Worm (Caenorhabditis elegans) whole organism, late embryonic: ENCODE results near the gene M03F8.7.

Experiments used
- ama-1 ChIP-seq: fragments of 150-350 bp; optimal IDR thresholded peaks from 2 replicates; lab custom pipeline; 2014
- ceh-19 ChIP-seq: fragments of 200-800 bp; sonication (Bioruptor generic); optimal IDR thresholded peaks from 2 replicates; lab custom pipeline; 2018; ENCODE audit warnings: mild to moderate bottlenecking, missing genetic modification characterization, missing compliant biosample characterization
- ceh-45 ChIP-seq: fragments of 200-800 bp; sonication (Bioruptor generic); IDR thresholded peaks from 2 replicates; pipeline ENCODE4 v1.3.6; 2022; ENCODE audit warnings: missing genetic modification reagents, missing genetic modification characterization, missing compliant biosample characterization
- ceh-9 ChIP-seq: sonication (generic microtip); optimal IDR thresholded peaks from 2 replicates; lab custom pipeline; 2016; ENCODE audit warnings: mild to moderate bottlenecking, missing genetic modification characterization, inconsistent platforms, missing compliant biosample characterization
- gmeb-2 ChIP-seq: sonication (generic microtip); optimal IDR thresholded peaks from 2 replicates; lab custom pipeline; 2016; ENCODE audit warnings: missing genetic modification characterization, inconsistent platforms, missing compliant biosample characterization
- nhr-11 ChIP-seq: fragments of 150-350 bp; optimal IDR thresholded peaks from 2 replicates; lab custom pipeline; 2014; ENCODE audit warnings: missing biosample characterization, missing genetic modification characterization
- pha-4 ChIP-seq: fragments of 150-350 bp; optimal IDR thresholded peaks from 2 replicates; lab custom pipeline; 2018; ENCODE audit warnings: missing biosample characterization, missing genetic modification reagents, missing genetic modification characterization
- pqm-1 ChIP-seq: sonication (generic microtip); optimal IDR thresholded peaks from 2 replicates; lab custom pipeline; 2016; ENCODE audit warnings: missing genetic modification characterization, missing compliant biosample characterization
- sox-2 ChIP-seq: fragments of 200-800 bp; sonication (Bioruptor generic); IDR thresholded peaks from 2 replicates; pipeline ENCODE4 v1.3.6; 2022; ENCODE audit warnings: missing genetic modification reagents, missing genetic modification characterization, missing compliant biosample characterization
- tbx-2 ChIP-seq: sonication (generic microtip); optimal IDR thresholded peaks from 2 replicates; lab custom pipeline; 2016; ENCODE audit warnings: missing genetic modification characterization, missing compliant biosample characterization
- zip-5 ChIP-seq: sonication (generic microtip); optimal IDR thresholded peaks from 2 replicates; lab custom pipeline; 2016; ENCODE audit warnings: missing genetic modification characterization, missing compliant biosample characterization

DNA sequence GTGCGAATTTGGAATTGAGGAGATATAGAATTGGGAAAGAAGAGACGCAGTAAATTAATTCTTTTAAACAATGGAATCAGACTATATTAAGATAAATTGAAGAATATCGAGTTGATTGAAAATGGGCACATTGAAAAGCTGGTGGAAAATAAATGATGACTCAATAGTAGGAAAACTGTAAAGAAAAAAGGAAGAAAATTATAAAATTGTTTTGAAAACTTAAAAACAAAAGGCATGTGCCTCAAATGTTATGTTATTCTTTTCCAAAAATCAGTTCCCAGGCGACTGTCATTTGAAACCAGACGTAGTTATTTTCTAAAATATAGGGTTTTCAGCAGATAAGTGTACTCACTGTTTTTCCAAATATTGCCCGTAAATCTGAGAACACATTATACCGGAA lies 16.9 kb upstream of the M03F8.7 start, which contains the start of gene C04E6.12:
- no peak for TF ChIP-seq gmeb-2
- TF ChIP-seq nhr-11 (tag; lab: Kevin White, UChicago): no peak
- TF ChIP-seq zip-5 (tag; lab: Kevin White, UChicago): no peak
- TF ChIP-seq tbx-2 (tag; lab: Kevin White, UChicago): no peak
- TF ChIP-seq pha-4: no peak
- TF ChIP-seq sox-2 (GFP tag; lab: Robert Waterston, UW): no peak
- no peak for TF ChIP-seq ama-1 (lab: Kevin White, UChicago)
- TF ChIP-seq ceh-45 (GFP tag; lab: Robert Waterston, UW): no peak
- no peak for TF ChIP-seq pqm-1
- TF ChIP-seq ceh-19: no peak
- no peak for TF ChIP-seq ceh-9 (tag; lab: Kevin White, UChicago)
